Fruit fly (Drosophila melanogaster): ENCODE results near the gene DCX-EMAP.

- TF ChIP-seq psq (optimal IDR thresholded peaks at IDR 0.05) (no peak), pan (optimal IDR thresholded peaks at IDR 0.05) (no peak), EcR (GFP tag; optimal IDR thresholded peaks at IDR 0.05) (peak in 1 of 2 experiments; percentile 68), CG8478 (optimal IDR thresholded peaks at IDR 0.05) (no peak), usp (GFP tag; optimal IDR thresholded peaks at IDR 0.05) (no peak)
Observed at dm6 chr3L:14977536-14978495, 74.2 kb downstream of the DCX-EMAP start.

All from whole organism.